Worm (Caenorhabditis elegans) whole organism, late embryonic: ENCODE data around the gene cpb-2.

ENCODE experiments used
- C08G9.2 ChIP-seq: sonication (generic microtip); optimal IDR thresholded peaks from 2 replicates; lab custom pipeline; 2016; ENCODE audit warnings: mild to moderate bottlenecking, missing genetic modification characterization, moderate library complexity, missing compliant biosample characterization
- ceh-18 ChIP-seq: sonication (generic microtip); optimal IDR thresholded peaks from 2 replicates; lab custom pipeline; 2016; ENCODE audit warnings: missing genetic modification characterization, missing compliant biosample characterization
- ceh-19 ChIP-seq: fragments of 200-800 bp; sonication (Bioruptor generic); optimal IDR thresholded peaks from 2 replicates; lab custom pipeline; 2018; ENCODE audit warnings: mild to moderate bottlenecking, missing genetic modification characterization, missing compliant biosample characterization
- fkh-10 ChIP-seq: fragments of 150-350 bp; optimal IDR thresholded peaks from 2 replicates; lab custom pipeline; 2014; ENCODE audit warnings: missing biosample characterization, missing genetic modification reagents, missing genetic modification characterization
- lim-6 ChIP-seq: sonication (generic microtip); optimal IDR thresholded peaks from 2 replicates; lab custom pipeline; 2016; ENCODE audit warnings: missing genetic modification characterization, missing compliant biosample characterization
- pha-4 ChIP-seq: fragments of 150-350 bp; optimal IDR thresholded peaks from 2 replicates; lab custom pipeline; 2018; ENCODE audit warnings: missing biosample characterization, missing genetic modification reagents, missing genetic modification characterization
- tbx-2 ChIP-seq: sonication (generic microtip); optimal IDR thresholded peaks from 2 replicates; lab custom pipeline; 2016; ENCODE audit warnings: missing genetic modification characterization, missing compliant biosample characterization
- ttx-3 ChIP-seq: sonication (generic microtip); optimal IDR thresholded peaks from 2 replicates; lab custom pipeline; 2016; ENCODE audit warnings: missing genetic modification reagents, missing genetic modification characterization, missing compliant biosample characterization

ce11 chrII:6168714-6169113, 23.9 kb upstream of the cpb-2 start:
- TF ChIP-seq lim-6 (no peak), ceh-18 (no peak), ceh-19 (no peak), fkh-10 (no peak), ttx-3 (no peak), tbx-2 (no peak), pha-4 (no peak), C08G9.2 (tag; lab: Kevin White, UChicago) (no peak)
